Worm (Caenorhabditis elegans) whole organism, L3 larva: ENCODE results near the gene egrh-1.

Source experiments
- ama-1 ChIP-seq: fragments of 150-350 bp; optimal IDR thresholded peaks from 2 replicates; lab custom pipeline; 2018
- nhr-237 ChIP-seq: fragments of 150-350 bp; optimal IDR thresholded peaks from 2 replicates; lab custom pipeline; 2014; ENCODE audit warnings: missing biosample characterization, missing genetic modification characterization
- pqm-1 ChIP-seq: fragments of 150-350 bp; optimal IDR thresholded peaks from 2 replicates; lab custom pipeline; 2017; ENCODE audit warnings: missing biosample characterization, missing genetic modification characterization, inconsistent platforms

- TF ChIP-seq nhr-237 (tag; lab: Kevin White, UChicago) (no peak), pqm-1 (tag; lab: Kevin White, UChicago) (no peak), ama-1 (lab: Kevin White, UChicago) (no peak)
These were observed 33.7 kb upstream of the egrh-1 start, which contains the start of gene T04C10.3 for ce11 chrX:14812061-14812460.
